Worm (Caenorhabditis elegans) whole organism, L4/young adult: ENCODE measurements around the gene srd-26.

Experiments
- W03F9.2 ChIP-seq: fragments of 150-350 bp; optimal IDR thresholded peaks from 2 replicates; lab custom pipeline; 2014; ENCODE audit warnings: missing biosample characterization, missing genetic modification characterization
- dao-5 ChIP-seq: sonication (generic microtip); optimal IDR thresholded peaks from 2 replicates; lab custom pipeline; 2016; ENCODE audit warnings: missing genotype, missing genetic modification characterization, moderate library complexity, missing compliant biosample characterization
- him-1 ChIP-seq: sonication (generic microtip); optimal IDR thresholded peaks from 2 replicates; lab custom pipeline; 2016; ENCODE audit warnings: missing genotype, missing genetic modification reagents, missing genetic modification characterization, missing compliant biosample characterization

DNA sequence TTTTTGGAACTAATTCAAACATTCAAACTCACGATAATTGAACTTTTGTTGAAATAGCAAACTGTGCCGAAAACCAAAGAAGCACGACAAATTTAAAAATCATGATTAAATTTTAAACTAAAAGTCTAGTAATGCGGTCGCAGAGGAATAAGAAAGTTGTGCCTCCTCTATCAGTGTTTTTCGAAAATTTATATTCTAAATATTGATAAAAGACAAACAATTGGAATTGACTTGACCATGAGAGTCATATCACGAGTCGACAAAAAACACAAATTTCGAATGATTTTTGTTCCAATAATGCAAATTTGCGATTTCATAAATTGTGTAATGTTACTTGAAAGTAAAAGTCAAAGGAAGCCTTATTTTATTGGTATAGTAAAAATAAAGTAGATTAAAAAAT is 2.1 kb downstream of the srd-26 start, which contains the start of gene cest-1.2:
- no peak for TF ChIP-seq dao-5 (tag; lab: Kevin White, UChicago)
- TF ChIP-seq him-1 (tag; lab: Kevin White, UChicago) = no peak
- no peak for TF ChIP-seq W03F9.2 (tag; lab: Kevin White, UChicago)
